Fruit fly (Drosophila melanogaster) whole organism, adult: ENCODE results near the gene CG15042.

Experiments used
- CG11617 ChIP-seq: fragments of 200-800 bp; sonication (Bioruptor generic); optimal IDR thresholded peaks from 2 replicates; lab custom pipeline; 2017; ENCODE audit warnings: mild to moderate bottlenecking, missing biosample characterization, missing genetic modification reagents, missing genetic modification characterization
- CG12768 ChIP-seq: fragments of 200-800 bp; sonication (Bioruptor generic); optimal IDR thresholded peaks from 2 replicates; lab custom pipeline; 2017; ENCODE audit warnings: missing biosample characterization, missing genetic modification characterization, mild to moderate bottlenecking, moderate library complexity, missing genetic modification reagents
- CG14711 ChIP-seq: fragments of 200-800 bp; sonication (Bioruptor generic); optimal IDR thresholded peaks from 2 replicates; lab custom pipeline; 2018; ENCODE audit warnings: missing biosample characterization, mild to moderate bottlenecking, missing genetic modification characterization, moderate library complexity
- CG1620 ChIP-seq: fragments of 200-800 bp; sonication (Bioruptor generic); optimal IDR thresholded peaks from 2 replicates; lab custom pipeline; 2016; ENCODE audit warnings: missing biosample characterization, missing genetic modification characterization
- CG33017 ChIP-seq: fragments of 200-800 bp; sonication (Bioruptor generic); optimal IDR thresholded peaks from 2 replicates; lab custom pipeline; 2018; ENCODE audit warnings: missing biosample characterization, mild to moderate bottlenecking, missing genetic modification characterization, moderate library complexity
- CG5204 ChIP-seq: fragments of 200-800 bp; sonication (Bioruptor generic); optimal IDR thresholded peaks from 2 replicates; lab custom pipeline; 2016; ENCODE audit warnings: missing biosample characterization, missing genetic modification characterization
- CG7045 ChIP-seq: fragments of 200-800 bp; sonication (Bioruptor generic); optimal IDR thresholded peaks from 2 replicates; lab custom pipeline; 2017; ENCODE audit warnings: missing biosample characterization, mild to moderate bottlenecking, missing genetic modification characterization
- CG7101 ChIP-seq: fragments of 200-800 bp; sonication (Bioruptor generic); optimal IDR thresholded peaks from 2 replicates; lab custom pipeline; 2018; ENCODE audit warnings: missing biosample characterization, mild to moderate bottlenecking, missing genetic modification characterization, moderate library complexity
- Clk ChIP-seq: fragments of 200-800 bp; sonication (Bioruptor generic); optimal IDR thresholded peaks from 2 replicates; lab custom pipeline; 2017; ENCODE audit warnings: missing biosample characterization, missing genetic modification characterization
- Crg-1 ChIP-seq: fragments of 200-800 bp; sonication (Bioruptor generic); optimal IDR thresholded peaks from 2 replicates; lab custom pipeline; 2016; ENCODE audit warnings: missing biosample characterization, missing genetic modification characterization
- Hr96 ChIP-seq: fragments of 200-800 bp; sonication (Bioruptor generic); optimal IDR thresholded peaks from 2 replicates; lab custom pipeline; 2016; ENCODE audit warnings: missing biosample characterization, missing genetic modification characterization
- Mnt ChIP-seq: fragments of 200-800 bp; sonication (Bioruptor generic); optimal IDR thresholded peaks from 2 replicates; lab custom pipeline; 2016; ENCODE audit warnings: missing biosample characterization, mild to moderate bottlenecking, missing genetic modification characterization
- bab1 ChIP-seq: fragments of 200-800 bp; sonication (Bioruptor generic); optimal IDR thresholded peaks from 3 replicates; lab custom pipeline; 2019; ENCODE audit warnings: missing biosample characterization, mild to moderate bottlenecking, missing genetic modification characterization, moderate library complexity
- cic ChIP-seq: fragments of 200-800 bp; sonication (Bioruptor generic); optimal IDR thresholded peaks from 2 replicates; lab custom pipeline; 2017; ENCODE audit warnings: missing biosample characterization, mild to moderate bottlenecking, missing genetic modification characterization, moderate library complexity
- cnc ChIP-seq, 2 experiments: fragments of >200 bp; optimal IDR thresholded peaks; 2 replicates each; lab custom pipeline; 2017
- kay ChIP-seq: fragments of 200-800 bp; sonication (Bioruptor generic); peaks from one replicate; lab custom pipeline; 2016; ENCODE audit warnings: missing biosample characterization, missing genetic modification characterization, borderline replicate concordance
- ovo ChIP-seq: fragments of 200-800 bp; sonication (Bioruptor generic); optimal IDR thresholded peaks from 2 replicates; lab custom pipeline; 2016; ENCODE audit warnings: missing biosample characterization, missing genetic modification characterization
- pad ChIP-seq: fragments of 200-800 bp; sonication (Bioruptor generic); optimal IDR thresholded peaks from 3 replicates; lab custom pipeline; 2017; ENCODE audit warnings: missing biosample characterization, missing genetic modification characterization, mild to moderate bottlenecking, moderate library complexity, missing genetic modification reagents
- tj ChIP-seq: fragments of 200-800 bp; sonication (Bioruptor generic); optimal IDR thresholded peaks from 3 replicates; lab custom pipeline; 2017; ENCODE audit warnings: missing biosample characterization, mild to moderate bottlenecking, missing genetic modification characterization, moderate library complexity
- toe ChIP-seq: fragments of 200-800 bp; sonication (Bioruptor generic); optimal IDR thresholded peaks from 2 replicates; lab custom pipeline; 2016; ENCODE audit warnings: missing biosample characterization, missing genetic modification characterization

CG15042 gene

DNA sequence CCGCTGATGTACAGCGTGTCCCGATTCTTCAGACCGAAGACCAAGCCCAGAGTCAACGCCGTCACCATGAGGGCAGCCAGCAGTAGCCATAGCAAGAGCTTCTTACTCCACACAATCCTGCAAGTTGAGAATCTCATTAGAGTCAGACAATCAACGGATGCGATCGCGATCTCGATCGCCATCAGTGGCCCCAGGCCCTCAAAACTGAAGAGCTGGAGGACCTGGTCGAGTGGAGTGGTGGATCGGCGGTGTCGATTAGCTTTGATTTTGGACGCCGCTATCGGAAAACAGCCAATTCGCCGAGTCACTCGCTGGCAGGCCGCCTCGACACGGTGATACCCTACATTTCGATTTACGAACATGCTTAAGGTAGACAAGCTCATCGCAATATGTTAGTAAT, 19.5 kb downstream of the CG15042 start:
- TF ChIP-seq CG7101, result no peak
- no peak for TF ChIP-seq CG7045 (GFP tag; lab: Kevin White, UChicago)
- TF ChIP-seq tj (GFP tag; lab: Kevin White, UChicago), result no peak
- TF ChIP-seq cic, result no peak
- no peak for TF ChIP-seq cnc (optimal IDR thresholded peaks at IDR 0.05; lab: Kevin White, UChicago)
- TF ChIP-seq bab1 (GFP tag; lab: Kevin White, UChicago), result no peak
- TF ChIP-seq CG33017, result no peak
- TF ChIP-seq Clk (GFP tag; lab: Kevin White, UChicago), result no peak
- no peak for TF ChIP-seq pad
- TF ChIP-seq CG11617 (GFP tag; lab: Kevin White, UChicago), result no peak
- no peak for TF ChIP-seq CG12768 (GFP tag; lab: Kevin White, UChicago)
- no peak for TF ChIP-seq toe (GFP tag; lab: Kevin White, UChicago)
- no peak for TF ChIP-seq ovo
- TF ChIP-seq CG5204 (GFP tag; lab: Kevin White, UChicago), result no peak
- TF ChIP-seq CG14711 (tag; lab: Kevin White, UChicago), result no peak
- TF ChIP-seq kay (GFP tag; lab: Kevin White, UChicago), result no peak
- TF ChIP-seq Mnt (GFP tag; lab: Kevin White, UChicago), result no peak
- TF ChIP-seq Hr96 (GFP tag; lab: Kevin White, UChicago), result no peak
- no peak for TF ChIP-seq CG1620

DNA sequence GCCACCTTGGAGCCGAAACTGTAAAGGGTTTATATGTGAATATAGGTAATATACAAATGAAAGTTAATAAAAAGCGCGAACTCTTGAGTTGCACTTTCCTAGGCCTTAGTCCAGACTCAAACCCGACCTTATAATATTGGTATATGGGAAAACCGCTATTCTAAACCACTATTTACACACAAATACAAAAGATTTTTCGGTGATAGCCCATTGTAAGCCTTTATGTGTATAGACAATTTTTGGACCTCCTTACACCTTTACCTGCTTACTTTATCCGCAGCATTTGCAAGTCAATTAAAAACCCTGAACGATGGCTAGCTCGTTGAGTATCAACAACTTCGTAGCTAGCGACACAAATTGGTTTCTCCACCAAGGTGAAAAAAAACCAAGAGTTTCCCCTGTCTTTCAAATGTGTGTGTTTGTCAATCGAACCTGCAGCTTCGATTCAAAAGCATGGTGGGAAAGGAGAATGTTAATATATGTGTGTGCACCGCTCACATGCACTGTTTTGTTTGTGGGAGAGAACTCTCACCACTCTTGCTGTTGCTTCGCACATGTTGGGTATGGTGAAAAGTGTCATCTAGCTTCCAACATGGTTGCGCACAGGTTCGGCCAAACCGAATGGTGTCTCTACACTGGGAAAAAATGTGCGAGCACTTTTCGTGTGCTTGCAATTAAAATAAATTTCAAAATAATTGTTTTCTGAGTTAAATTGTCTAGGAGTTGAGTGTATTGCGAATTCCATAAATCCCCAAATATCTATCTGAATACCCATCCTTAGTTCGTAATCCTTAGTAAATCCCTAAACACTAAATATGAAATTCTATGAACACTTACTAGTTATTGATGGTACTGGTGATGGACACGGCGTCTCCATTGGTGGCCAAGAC, 21.2 kb downstream of the CG15042 start:
- peak; percentile 20 for TF ChIP-seq Hr96 (GFP tag; lab: Kevin White, UChicago)
- no peak for TF ChIP-seq CG1620
- TF ChIP-seq CG7101, result no peak
- TF ChIP-seq pad, result peak; percentile 99
- TF ChIP-seq bab1 (GFP tag; lab: Kevin White, UChicago), result no peak
- peak; percentile 24 for TF ChIP-seq CG14711 (tag; lab: Kevin White, UChicago)
- TF ChIP-seq kay (GFP tag; lab: Kevin White, UChicago), result no peak
- peak; percentile 31 for TF ChIP-seq CG11617 (GFP tag; lab: Kevin White, UChicago)
- TF ChIP-seq tj (GFP tag; lab: Kevin White, UChicago), result peak; percentile 5
- TF ChIP-seq toe (GFP tag; lab: Kevin White, UChicago), result no peak
- TF ChIP-seq Crg-1 (GFP tag; lab: Kevin White, UChicago), result no peak

DNA sequence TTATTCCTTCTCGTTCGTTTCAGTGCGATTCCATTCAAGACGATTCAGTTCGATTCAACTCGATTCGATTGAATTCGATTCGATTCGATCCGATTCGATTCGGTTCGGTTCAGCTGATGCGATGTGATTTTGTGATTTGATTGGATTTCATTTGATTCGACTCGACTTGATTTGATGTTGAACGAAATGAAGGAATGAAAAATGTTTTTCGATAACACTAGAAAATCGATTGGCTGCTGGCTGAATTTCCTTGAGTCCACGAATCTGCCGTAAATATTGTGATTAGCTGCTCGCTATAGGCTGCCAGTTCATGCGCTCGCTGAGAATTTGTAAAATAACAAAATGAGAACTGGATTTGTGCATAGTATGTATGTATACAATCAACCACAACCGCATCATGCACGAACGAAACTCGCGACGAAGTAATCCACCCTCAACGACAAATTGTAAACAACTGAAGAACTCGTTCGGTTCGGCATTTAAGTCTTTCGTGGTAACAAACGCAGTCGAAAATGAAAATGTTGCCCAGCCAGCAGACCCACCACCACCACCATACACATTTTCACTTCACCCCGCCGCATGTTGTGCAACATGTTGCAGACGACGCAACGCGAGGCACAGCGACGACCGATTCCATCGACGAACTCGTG, 23.0 kb downstream of the CG15042 start, which contains the start of gene Wnt5:
Gene Wnt5 (minus strand): TSS at position 458 of the 650 bp plus-strand sequence.
- TF ChIP-seq Mnt (GFP tag; lab: Kevin White, UChicago) (no peak), pad (peak; percentile 62)

DNA sequence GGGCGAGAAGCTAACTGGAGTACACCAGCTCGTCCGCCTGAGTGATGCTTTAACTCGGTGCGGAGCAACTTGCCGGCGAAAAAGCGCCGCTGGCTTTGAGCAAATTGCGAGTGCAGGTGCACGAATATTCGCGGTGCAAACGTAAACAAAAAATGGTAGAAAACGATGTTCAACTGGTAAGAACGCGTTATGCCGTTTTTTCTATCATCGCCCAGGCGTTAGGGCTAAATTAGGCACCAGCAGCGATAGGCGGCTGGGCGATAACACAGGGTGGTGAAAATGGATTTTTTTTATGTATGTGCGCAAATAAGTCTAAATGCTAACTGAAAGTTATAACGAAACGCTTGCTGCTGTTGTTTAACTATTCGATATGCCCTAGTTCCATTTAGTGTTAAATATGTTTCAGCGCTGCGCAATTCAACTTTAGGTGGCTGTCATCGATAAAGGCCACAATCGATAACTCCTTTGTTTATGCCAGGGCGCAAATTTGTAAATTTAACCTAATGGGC, 28.3 kb downstream of the CG15042 start, which contains the start of the genes Pgant7 and Xrcc2:
Gene Pgant7 (minus strand): TSS at position 308 of the 509 bp plus-strand sequence.
Gene Xrcc2 (plus strand): TSS at position 449 of the 509 bp plus-strand sequence.
- TF ChIP-seq Crg-1 (GFP tag; lab: Kevin White, UChicago), result no peak
- TF ChIP-seq ovo, result no peak
- no peak for TF ChIP-seq kay (GFP tag; lab: Kevin White, UChicago)
- TF ChIP-seq Mnt (GFP tag; lab: Kevin White, UChicago), result peak; percentile 25
- TF ChIP-seq bab1 (GFP tag; lab: Kevin White, UChicago), result peak; percentile 6
- no peak for TF ChIP-seq pad
- peak; percentile 83 for TF ChIP-seq tj (GFP tag; lab: Kevin White, UChicago)
- no peak for TF ChIP-seq CG14711 (tag; lab: Kevin White, UChicago)
- TF ChIP-seq CG5204 (GFP tag; lab: Kevin White, UChicago), result no peak

DNA sequence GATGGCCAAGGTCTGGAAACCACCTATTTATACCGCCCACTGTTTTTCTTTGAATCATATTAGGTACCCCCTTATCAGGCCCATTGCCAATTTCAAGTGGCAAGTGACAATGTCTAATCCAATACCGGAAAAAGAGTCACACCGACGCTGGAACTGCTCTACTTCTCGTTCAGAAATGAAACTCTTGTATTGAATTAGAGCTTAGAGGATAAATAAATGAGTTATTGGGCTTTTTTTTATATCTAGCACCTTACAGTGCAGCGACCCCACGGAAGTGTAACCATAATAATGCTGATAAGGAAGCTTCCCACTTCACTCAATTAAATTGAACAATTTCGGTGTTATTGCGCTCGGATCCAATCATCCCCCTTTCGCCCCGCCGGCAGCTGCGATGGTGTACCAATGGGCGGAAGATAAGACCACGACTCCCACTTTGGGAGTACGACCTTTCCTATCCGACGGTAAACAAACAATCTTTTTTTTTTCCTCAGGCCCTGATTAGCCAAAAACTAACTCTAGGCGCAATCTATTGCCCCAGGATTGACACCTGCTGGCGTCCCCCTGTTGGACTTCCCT, 33.8 kb downstream of the CG15042 start, which contains the start of gene CG15043:
Gene CG15043 (minus strand): TSS at position 4 of the 576 bp plus-strand sequence.
- TF ChIP-seq toe (GFP tag; lab: Kevin White, UChicago) (no peak), CG7101 (peak; percentile 58), pad (peak; percentile 28), CG14711 (tag; lab: Kevin White, UChicago) (peak; percentile 48)

DNA sequence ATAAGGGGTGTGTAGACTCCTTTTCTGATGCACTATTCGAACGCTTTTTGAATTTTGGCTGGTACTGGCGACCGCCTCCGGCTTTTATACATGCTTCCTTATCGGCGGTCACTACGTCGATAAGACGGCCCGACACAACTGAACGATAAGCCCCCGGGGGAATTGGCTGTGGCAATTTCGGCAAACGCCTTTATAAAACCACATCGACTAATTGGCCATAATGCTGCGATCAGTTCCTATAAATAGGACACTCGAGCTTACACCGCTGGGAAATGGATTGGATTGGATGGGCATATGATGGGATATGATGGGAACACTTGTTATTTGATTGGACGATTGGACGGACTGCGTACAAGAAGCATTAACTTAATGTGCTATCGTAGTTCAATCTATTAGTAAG, 36.1 kb downstream of the CG15042 start, which contains the start of gene CG15044:
Gene CG15044 (minus strand): TSS at position 66 of the 400 bp plus-strand sequence.
- no peak for TF ChIP-seq CG14711 (tag; lab: Kevin White, UChicago)
- TF ChIP-seq CG1620, result no peak
- no peak for TF ChIP-seq CG12768 (GFP tag; lab: Kevin White, UChicago)
- TF ChIP-seq pad, result no peak
- no peak for TF ChIP-seq Hr96 (GFP tag; lab: Kevin White, UChicago)
- no peak for TF ChIP-seq kay (GFP tag; lab: Kevin White, UChicago)
- no peak for TF ChIP-seq Mnt (GFP tag; lab: Kevin White, UChicago)
- TF ChIP-seq Crg-1 (GFP tag; lab: Kevin White, UChicago), result no peak
- no peak for TF ChIP-seq cnc (optimal IDR thresholded peaks at IDR 0.05; lab: Kevin White, UChicago)
- TF ChIP-seq CG7045 (GFP tag; lab: Kevin White, UChicago), result no peak
- no peak for TF ChIP-seq tj (GFP tag; lab: Kevin White, UChicago)
